Fruit fly (Drosophila melanogaster) whole organism, embryonic: ENCODE measurements around the gene Pax.

Source experiments
- B-H2 ChIP-seq: fragments of 200-800 bp; sonication (Bioruptor generic); optimal IDR thresholded peaks from 2 replicates; lab custom pipeline; 2018; ENCODE audit warnings: missing biosample characterization, mild to moderate bottlenecking, missing genetic modification characterization
- C15 ChIP-seq: fragments of 200-800 bp; sonication (Bioruptor generic); IDR thresholded peaks from 3 replicates; pipeline ENCODE4 v1.3.6; 2022; ENCODE audit warnings: missing biosample characterization, missing genetic modification characterization
- CG1024 ChIP-seq: fragments of 200-800 bp; sonication (Bioruptor generic); IDR thresholded peaks from 2 replicates; pipeline ENCODE4 v1.3.6; 2022; ENCODE audit warnings: missing biosample characterization, missing genetic modification characterization
- CG12236 ChIP-seq: fragments of 200-800 bp; sonication (Bioruptor generic); optimal IDR thresholded peaks from 2 replicates; lab custom pipeline; 2016; ENCODE audit warnings: missing biosample characterization, missing genetic modification characterization
- CG12299 ChIP-seq: fragments of 200-800 bp; sonication (Bioruptor generic); optimal IDR thresholded peaks from 2 replicates; lab custom pipeline; 2018; ENCODE audit warnings: missing biosample characterization, mild to moderate bottlenecking, missing genetic modification characterization
- CG12391 ChIP-seq: fragments of 200-800 bp; sonication (Bioruptor generic); optimal IDR thresholded peaks from 3 replicates; lab custom pipeline; 2018; ENCODE audit warnings: missing biosample characterization, mild to moderate bottlenecking, missing genetic modification characterization, moderate library complexity
- CG1602 ChIP-seq: fragments of 200-800 bp; sonication (Bioruptor generic); optimal IDR thresholded peaks from 3 replicates; lab custom pipeline; 2016; ENCODE audit warnings: missing biosample characterization, missing genetic modification characterization
- CG1603 ChIP-seq: fragments of 200-800 bp; sonication (Bioruptor generic); optimal IDR thresholded peaks from 2 replicates; lab custom pipeline; 2019; ENCODE audit warnings: missing biosample characterization, mild to moderate bottlenecking, missing genetic modification characterization, moderate library complexity
- CG17385 ChIP-seq: fragments of 200-800 bp; sonication (Bioruptor generic); optimal IDR thresholded peaks from 3 replicates; lab custom pipeline; 2018; ENCODE audit warnings: missing biosample characterization, mild to moderate bottlenecking, missing genetic modification characterization
- CG17568 ChIP-seq: fragments of 200-800 bp; sonication (Bioruptor generic); optimal IDR thresholded peaks from 2 replicates; lab custom pipeline; 2018; ENCODE audit warnings: missing biosample characterization, mild to moderate bottlenecking, missing genetic modification characterization, moderate library complexity
- CG18476 ChIP-seq: fragments of 200-800 bp; sonication (Bioruptor generic); optimal IDR thresholded peaks from 2 replicates; lab custom pipeline; 2016; ENCODE audit warnings: missing biosample characterization, mild to moderate bottlenecking, missing genetic modification characterization
- CG18599 ChIP-seq: fragments of 200-800 bp; sonication (Bioruptor generic); optimal IDR thresholded peaks from 3 replicates; lab custom pipeline; 2017; ENCODE audit warnings: missing biosample characterization, missing genetic modification characterization, mild to moderate bottlenecking, moderate library complexity, missing genetic modification reagents
- CG31365 ChIP-seq: fragments of 200-800 bp; sonication (Bioruptor generic); optimal IDR thresholded peaks from 2 replicates; lab custom pipeline; 2018; ENCODE audit warnings: missing biosample characterization, mild to moderate bottlenecking, missing genetic modification characterization
- CG31441 ChIP-seq: fragments of 200-800 bp; sonication (Bioruptor generic); IDR thresholded peaks from 2 replicates; pipeline ENCODE4 v1.3.6; 2022; ENCODE audit warnings: missing biosample characterization, missing genetic modification characterization
- CG32532 ChIP-seq: fragments of 200-800 bp; sonication (Bioruptor generic); IDR thresholded peaks from 2 replicates; pipeline ENCODE4 v1.3.6; 2022; ENCODE audit warnings: missing biosample characterization, missing genetic modification characterization
- CG6689 ChIP-seq: fragments of 200-800 bp; sonication (Bioruptor generic); IDR thresholded peaks from 2 replicates; pipeline ENCODE4 v1.3.6; 2022; ENCODE audit warnings: missing biosample characterization, missing genetic modification characterization
- CG7963 ChIP-seq: fragments of 200-800 bp; sonication (Bioruptor generic); IDR thresholded peaks from 3 replicates; pipeline ENCODE4 v1.3.6; 2022; ENCODE audit warnings: missing biosample characterization, missing genetic modification characterization; ENCODE audit not compliant: partially characterized antibody
- CG8290 ChIP-seq, 3 experiments: fragments of 200-800 bp; sonication (Bioruptor generic); optimal IDR thresholded peaks; 2 replicates each; lab custom pipeline; 2016 to 2019; ENCODE audit warnings: missing biosample characterization in 3 of 3, missing genetic modification characterization in 3 of 3, mild to moderate bottlenecking in 2 of 3, moderate library complexity in 1 of 3
- CG8359 ChIP-seq: fragments of 200-800 bp; sonication (Bioruptor generic); optimal IDR thresholded peaks from 2 replicates; lab custom pipeline; 2017; ENCODE audit warnings: missing biosample characterization, mild to moderate bottlenecking, missing genetic modification characterization, borderline replicate concordance
- CG8478 ChIP-seq: fragments of >200 bp; optimal IDR thresholded peaks from 2 replicates; lab custom pipeline; 2018
- CG9215 ChIP-seq: fragments of 200-800 bp; sonication (Bioruptor generic); IDR thresholded peaks from 2 replicates; pipeline ENCODE4 v1.3.6; 2022; ENCODE audit warnings: missing biosample characterization, missing genetic modification characterization
- CoRest ChIP-seq: fragments of 200-800 bp; sonication (Bioruptor generic); optimal IDR thresholded peaks from 3 replicates; lab custom pipeline; 2018; ENCODE audit warnings: missing biosample characterization, mild to moderate bottlenecking, missing genetic modification characterization, moderate library complexity
- D19B ChIP-seq: fragments of 200-800 bp; sonication (Bioruptor generic); optimal IDR thresholded peaks from 2 replicates; lab custom pipeline; 2017; ENCODE audit warnings: missing biosample characterization, mild to moderate bottlenecking, missing genetic modification characterization
- Dbx ChIP-seq: fragments of 200-800 bp; sonication (Bioruptor generic); IDR thresholded peaks from 3 replicates; pipeline ENCODE4 v1.3.6; 2022; ENCODE audit warnings: missing biosample characterization, missing genetic modification characterization
- Dip2 ChIP-seq: fragments of 200-800 bp; sonication (Bioruptor generic); IDR thresholded peaks from 2 replicates; pipeline ENCODE4 v1.3.6; 2022; ENCODE audit warnings: missing biosample characterization, missing genetic modification characterization
- Dip3 ChIP-seq: fragments of 200-800 bp; sonication (Bioruptor generic); optimal IDR thresholded peaks from 3 replicates; lab custom pipeline; 2016; ENCODE audit warnings: missing biosample characterization, missing genetic modification characterization
- Dref ChIP-seq: fragments of 200-800 bp; sonication (Bioruptor generic); IDR thresholded peaks from 2 replicates; pipeline ENCODE4 v1.3.6; 2022; ENCODE audit warnings: missing biosample characterization, missing genetic modification characterization
- Lhr ChIP-seq: fragments of 200-800 bp; sonication (Bioruptor generic); optimal IDR thresholded peaks from 3 replicates; lab custom pipeline; 2017; ENCODE audit warnings: mild to moderate bottlenecking, missing biosample characterization, missing genetic modification reagents, missing genetic modification characterization
- NfI ChIP-seq: fragments of 200-800 bp; sonication (Bioruptor generic); optimal IDR thresholded peaks from 3 replicates; lab custom pipeline; 2018; ENCODE audit warnings: missing biosample characterization, mild to moderate bottlenecking, missing genetic modification characterization, moderate library complexity
- Oaz ChIP-seq: fragments of 200-800 bp; sonication (Bioruptor generic); IDR thresholded peaks from 2 replicates; pipeline ENCODE4 v1.3.6; 2022; ENCODE audit warnings: missing biosample characterization, missing genetic modification characterization
- Pdp1 ChIP-seq, 2 experiments: fragments of 200-800 bp; sonication (Bioruptor generic); optimal IDR thresholded peaks; 3 replicates each; lab custom pipeline; 2016; ENCODE audit warnings: missing biosample characterization in 2 of 2, missing genetic modification characterization in 2 of 2, mild to moderate bottlenecking in 1 of 2, moderate library complexity in 1 of 2
- Ptx1 ChIP-seq: fragments of 200-800 bp; sonication (Bioruptor generic); IDR thresholded peaks from 2 replicates; pipeline ENCODE4 v1.3.6; 2022; ENCODE audit warnings: missing biosample characterization, missing genetic modification characterization
- Stat92E ChIP-seq, 3 experiments: fragments of >200 bp in 2 of 3; fragments of 200-800 bp in 1 of 3; sonication (Bioruptor generic) in 1 of 3; optimal IDR thresholded peaks; 2 replicates each; lab custom pipeline; 2017 to 2019; ENCODE audit warnings: missing biosample characterization in 3 of 3, missing genetic modification characterization in 3 of 3, mild to moderate bottlenecking in 1 of 3, moderate library complexity in 1 of 3
- Xrp1 ChIP-seq: fragments of 200-800 bp; sonication (Bioruptor generic); IDR thresholded peaks from 2 replicates; pipeline ENCODE4 v1.3.6; 2022; ENCODE audit warnings: missing biosample characterization, missing genetic modification characterization
- az2 ChIP-seq: fragments of 200-800 bp; sonication (Bioruptor generic); optimal IDR thresholded peaks from 3 replicates; lab custom pipeline; 2016; ENCODE audit warnings: missing biosample characterization, missing genetic modification characterization
- chif ChIP-seq, 2 experiments: fragments of 200-800 bp; sonication (Bioruptor generic); optimal IDR thresholded peaks; 3 replicates each; lab custom pipeline; 2016; ENCODE audit warnings: missing biosample characterization in 2 of 2, missing genetic modification characterization in 2 of 2
- chm ChIP-seq: fragments of 200-800 bp; sonication (Bioruptor generic); IDR thresholded peaks from 2 replicates; pipeline ENCODE4 v1.3.6; 2022; ENCODE audit warnings: missing biosample characterization, missing genetic modification characterization
- crp ChIP-seq, 2 experiments: fragments of 200-800 bp; sonication (Bioruptor generic); optimal IDR thresholded peaks; 2 replicates in 1 of 2; 3 replicates in 1 of 2; lab custom pipeline; 2017; ENCODE audit warnings: missing biosample characterization in 2 of 2, missing genetic modification characterization in 2 of 2, mild to moderate bottlenecking in 1 of 2, moderate library complexity in 1 of 2
- dmrt11E ChIP-seq: fragments of 200-800 bp; sonication (Bioruptor generic); optimal IDR thresholded peaks from 3 replicates; lab custom pipeline; 2018; ENCODE audit warnings: missing biosample characterization, mild to moderate bottlenecking, missing genetic modification characterization, moderate library complexity
- dysf ChIP-seq: fragments of 200-800 bp; sonication (Bioruptor generic); IDR thresholded peaks from 3 replicates; pipeline ENCODE4 v1.3.6; 2022; ENCODE audit warnings: missing biosample characterization, missing genetic modification characterization
- ftz-f1 ChIP-seq: fragments of 200-800 bp; sonication (Bioruptor generic); optimal IDR thresholded peaks from 2 replicates; lab custom pipeline; 2016; ENCODE audit warnings: missing biosample characterization, missing genetic modification characterization
- lbe ChIP-seq: fragments of 200-800 bp; sonication (Bioruptor generic); optimal IDR thresholded peaks from 2 replicates; lab custom pipeline; 2016; ENCODE audit warnings: missing biosample characterization, mild to moderate bottlenecking, missing genetic modification characterization
- peb ChIP-seq: fragments of 200-800 bp; sonication (Bioruptor generic); IDR thresholded peaks from 2 replicates; pipeline ENCODE4 v1.3.6; 2022; ENCODE audit warnings: missing biosample characterization, missing genetic modification characterization
- prd ChIP-seq, 3 experiments: fragments of >200 bp in 2 of 3; fragments of 200-800 bp in 1 of 3; sonication (Bioruptor generic) in 1 of 3; optimal IDR thresholded peaks in 2 of 3; IDR thresholded peaks in 1 of 3; 2 replicates in 2 of 3; 3 replicates in 1 of 3; pipeline versions ENCODE4 v1.3.6 to Lab custom; 2017 to 2022; ENCODE audit warnings: missing biosample characterization in 1 of 3, missing genetic modification characterization in 1 of 3
- repo ChIP-seq: fragments of 200-800 bp; sonication (Bioruptor generic); optimal IDR thresholded peaks from 2 replicates; lab custom pipeline; 2016; ENCODE audit warnings: missing biosample characterization, missing genetic modification characterization
- ro ChIP-seq: fragments of 200-800 bp; sonication (Bioruptor generic); IDR thresholded peaks from 2 replicates; pipeline ENCODE4 v1.3.6; 2022; ENCODE audit warnings: missing biosample characterization, missing genetic modification characterization
- row ChIP-seq: fragments of 200-800 bp; sonication (Bioruptor generic); IDR thresholded peaks from 3 replicates; pipeline ENCODE4 v1.3.6; 2022; ENCODE audit warnings: missing biosample characterization, missing genetic modification characterization
- sens-2 ChIP-seq: fragments of 200-800 bp; sonication (Bioruptor generic); IDR thresholded peaks from 2 replicates; pipeline ENCODE4 v1.3.6; 2022; ENCODE audit warnings: missing biosample characterization, missing genetic modification characterization
- stwl ChIP-seq: fragments of 200-800 bp; sonication (Bioruptor generic); optimal IDR thresholded peaks from 3 replicates; lab custom pipeline; 2018; ENCODE audit warnings: missing biosample characterization, mild to moderate bottlenecking, missing genetic modification characterization, moderate library complexity
- wek ChIP-seq: fragments of 200-800 bp; sonication (Bioruptor generic); optimal IDR thresholded peaks from 3 replicates; lab custom pipeline; 2018; ENCODE audit warnings: missing biosample characterization, mild to moderate bottlenecking, missing genetic modification characterization, moderate library complexity

Pax gene

dm6 chr2L:19361632-19362142 is 64.7 kb downstream of the Pax start (continued):
- TF ChIP-seq az2 (GFP tag; lab: Kevin White, UChicago) (peak; percentile 2), CG12299 (no peak), CG9215 (GFP tag; lab: Robert Waterston, UW) (no peak), lbe (GFP tag; lab: Kevin White, UChicago) (no peak), CG1603 (peak; percentile 44), peb (GFP tag; lab: Robert Waterston, UW) (no peak), CG31365 (no peak), C15 (GFP tag; lab: Robert Waterston, UW) (no peak), CG8478 (lab: Kevin White, UChicago) (no peak), CG31441 (GFP tag; lab: Robert Waterston, UW) (0 out of 2 replicates have a peak, but pooled peaks have one; percentile 8), Ptx1 (GFP tag; lab: Robert Waterston, UW) (no peak), Oaz (no peak), dysf (GFP tag; lab: Robert Waterston, UW) (no peak), row (GFP tag; lab: Robert Waterston, UW) (peak; percentile 20; the same call in 2 of the 3 replicates), Dip3 (GFP tag; lab: Kevin White, UChicago) (no peak), dmrt11E (tag; lab: Kevin White, UChicago) (peak; percentile 37), CG32532 (GFP tag; lab: Robert Waterston, UW) (no peak), CG8359 (no peak), CG6689 (GFP tag; lab: Robert Waterston, UW) (no peak), Xrp1 (GFP tag; lab: Robert Waterston, UW) (no peak), B-H2 (GFP tag; lab: Kevin White, UChicago) (no peak), chm (GFP tag; lab: Robert Waterston, UW) (0 out of 2 replicates have a peak, but pooled peaks have one; percentile 13), CG7963 (no peak), chif (GFP tag; optimal IDR thresholded peaks at IDR 0.05; lab: Kevin White, UChicago) (no peak), prd (optimal IDR thresholded peaks at IDR 0.05; lab: Kevin White, UChicago) (no peak), prd (GFP tag; IDR thresholded peaks at IDR 0.05; lab: Robert Waterston, UW) (no peak; the same call in 2 of the 3 replicates), CoRest (tag; lab: Kevin White, UChicago) (peak; percentile 7), CG1024 (GFP tag; lab: Robert Waterston, UW) (no peak), Dref (GFP tag; lab: Robert Waterston, UW) (no peak), NfI (GFP tag; lab: Kevin White, UChicago) (no peak), Dip2 (GFP tag; lab: Robert Waterston, UW) (no peak), Pdp1 (GFP tag; optimal IDR thresholded peaks at IDR 0.05; lab: Kevin White, UChicago) (no peak), CG17568 (no peak), crp (GFP tag; optimal IDR thresholded peaks at IDR 0.05; lab: Kevin White, UChicago) (peak in 1 of 2 experiments; percentile 18), ro (GFP tag; lab: Robert Waterston, UW) (no peak), CG18476 (GFP tag; lab: Kevin White, UChicago) (no peak), CG12236 (GFP tag; lab: Kevin White, UChicago) (no peak), Dbx (GFP tag; lab: Robert Waterston, UW) (no peak), repo (GFP tag; lab: Kevin White, UChicago) (no peak), D19B (GFP tag; lab: Kevin White, UChicago) (no peak), stwl (no peak), Stat92E (GFP tag; optimal IDR thresholded peaks at IDR 0.05; lab: Kevin White, UChicago) (peak in 1 of 3 experiments; percentile 71), CG1602 (GFP tag; lab: Kevin White, UChicago) (no peak), CG18599 (GFP tag; lab: Kevin White, UChicago) (no peak), ftz-f1 (no peak), Lhr (GFP tag; lab: Kevin White, UChicago) (no peak), sens-2 (GFP tag; lab: Robert Waterston, UW) (no peak), CG8290 (GFP tag; optimal IDR thresholded peaks at IDR 0.05; lab: Kevin White, UChicago) (no peak), CG8290 (tag; optimal IDR thresholded peaks at IDR 0.05; lab: Kevin White, UChicago) (no peak), CG12391 (tag; lab: Kevin White, UChicago) (no peak), CG17385 (GFP tag; lab: Kevin White, UChicago) (no peak), wek (no peak)
